Worm (Caenorhabditis elegans) whole organism, late embryonic: Measurements from ENCODE around the gene fut-1.

Source experiments
- C08G9.2 ChIP-seq: sonication (generic microtip); optimal IDR thresholded peaks from 2 replicates; lab custom pipeline; 2016; ENCODE audit warnings: mild to moderate bottlenecking, missing genetic modification characterization, moderate library complexity, missing compliant biosample characterization
- C38D4.7 ChIP-seq: fragments of 200-800 bp; sonication (Bioruptor generic); optimal IDR thresholded peaks from 2 replicates; lab custom pipeline; 2018; ENCODE audit warnings: mild to moderate bottlenecking, missing genetic modification characterization, moderate library complexity, missing compliant biosample characterization
- F13H6.1 ChIP-seq: sonication (generic microtip); optimal IDR thresholded peaks from 2 replicates; lab custom pipeline; 2016; ENCODE audit warnings: missing genetic modification characterization, missing compliant biosample characterization
- K09A11.1 ChIP-seq: sonication (generic microtip); optimal IDR thresholded peaks from 2 replicates; lab custom pipeline; 2017; ENCODE audit warnings: antibody characterized with exemption, mild to moderate bottlenecking, missing genetic modification characterization, missing compliant biosample characterization; ENCODE audit not compliant: insufficient read depth
- T23F11.4 ChIP-seq: fragments of 200-800 bp; sonication (Bioruptor generic); optimal IDR thresholded peaks from 2 replicates; lab custom pipeline; 2018; ENCODE audit warnings: mild to moderate bottlenecking, missing genetic modification characterization, missing compliant biosample characterization
- Y22D7AL.16 ChIP-seq: sonication (generic microtip); optimal IDR thresholded peaks from 2 replicates; lab custom pipeline; 2016; ENCODE audit warnings: missing genetic modification characterization, missing compliant biosample characterization
- ama-1 ChIP-seq: fragments of 150-350 bp; optimal IDR thresholded peaks from 2 replicates; lab custom pipeline; 2014
- ceh-14 ChIP-seq: sonication (generic microtip); optimal IDR thresholded peaks from 2 replicates; lab custom pipeline; 2016; ENCODE audit warnings: missing genotype, missing genetic modification characterization, missing compliant biosample characterization
- ceh-19 ChIP-seq: fragments of 200-800 bp; sonication (Bioruptor generic); optimal IDR thresholded peaks from 2 replicates; lab custom pipeline; 2018; ENCODE audit warnings: mild to moderate bottlenecking, missing genetic modification characterization, missing compliant biosample characterization
- ceh-2 ChIP-seq: sonication (generic microtip); optimal IDR thresholded peaks from 2 replicates; lab custom pipeline; 2016; ENCODE audit warnings: missing genotype, missing genetic modification characterization, missing compliant biosample characterization
- ceh-24 ChIP-seq: sonication (generic microtip); optimal IDR thresholded peaks from 2 replicates; lab custom pipeline; 2016; ENCODE audit warnings: mild to moderate bottlenecking, missing genetic modification characterization, missing compliant biosample characterization
- ceh-31 ChIP-seq: sonication (generic microtip); optimal IDR thresholded peaks from 2 replicates; lab custom pipeline; 2016; ENCODE audit warnings: missing genetic modification characterization, missing compliant biosample characterization
- ceh-34 ChIP-seq: sonication (generic microtip); optimal IDR thresholded peaks from 2 replicates; lab custom pipeline; 2016; ENCODE audit warnings: mild to moderate bottlenecking, missing genetic modification characterization, missing compliant biosample characterization
- che-1 ChIP-seq: sonication (generic microtip); optimal IDR thresholded peaks from 2 replicates; lab custom pipeline; 2016; ENCODE audit warnings: mild to moderate bottlenecking, missing genetic modification characterization, missing compliant biosample characterization
- dmd-4 ChIP-seq: sonication (generic microtip); optimal IDR thresholded peaks from 2 replicates; lab custom pipeline; 2016; ENCODE audit warnings: borderline replicate concordance, missing genetic modification characterization, missing compliant biosample characterization
- elt-2 ChIP-seq: sonication (generic microtip); optimal IDR thresholded peaks from 2 replicates; lab custom pipeline; 2016; ENCODE audit warnings: missing genetic modification reagents, missing genetic modification characterization, missing compliant biosample characterization
- elt-4 ChIP-seq: sonication (generic microtip); optimal IDR thresholded peaks from 2 replicates; lab custom pipeline; 2016; ENCODE audit warnings: missing genetic modification characterization, missing compliant biosample characterization
- eyg-1 ChIP-seq: sonication (generic microtip); optimal IDR thresholded peaks from 2 replicates; lab custom pipeline; 2016; ENCODE audit warnings: missing genotype, missing genetic modification characterization, missing compliant biosample characterization
- fax-1 ChIP-seq: sonication (generic microtip); optimal IDR thresholded peaks from 2 replicates; lab custom pipeline; 2016; ENCODE audit warnings: missing genotype, missing genetic modification characterization, missing compliant biosample characterization
- fkh-10 ChIP-seq: fragments of 150-350 bp; optimal IDR thresholded peaks from 2 replicates; lab custom pipeline; 2014; ENCODE audit warnings: missing biosample characterization, missing genetic modification reagents, missing genetic modification characterization
- fkh-6 ChIP-seq: sonication (generic microtip); optimal IDR thresholded peaks from 2 replicates; lab custom pipeline; 2016; ENCODE audit warnings: missing genetic modification characterization, missing compliant biosample characterization
- gmeb-2 ChIP-seq: sonication (generic microtip); optimal IDR thresholded peaks from 2 replicates; lab custom pipeline; 2016; ENCODE audit warnings: missing genetic modification characterization, inconsistent platforms, missing compliant biosample characterization
- hlh-8 ChIP-seq: sonication (generic microtip); optimal IDR thresholded peaks from 2 replicates; lab custom pipeline; 2016; ENCODE audit warnings: missing genotype, missing genetic modification characterization, missing compliant biosample characterization
- lim-6 ChIP-seq: sonication (generic microtip); optimal IDR thresholded peaks from 2 replicates; lab custom pipeline; 2016; ENCODE audit warnings: missing genetic modification characterization, missing compliant biosample characterization
- mec-3 ChIP-seq: sonication (generic microtip); optimal IDR thresholded peaks from 2 replicates; lab custom pipeline; 2016; ENCODE audit warnings: borderline replicate concordance, missing genetic modification characterization, missing compliant biosample characterization
- nfya-1 ChIP-seq: sonication (generic microtip); optimal IDR thresholded peaks from 2 replicates; lab custom pipeline; 2017; ENCODE audit warnings: missing genetic modification characterization, mild to moderate bottlenecking, missing compliant biosample characterization, antibody characterized with exemption, moderate library complexity
- nhr-11 ChIP-seq: fragments of 150-350 bp; optimal IDR thresholded peaks from 2 replicates; lab custom pipeline; 2014; ENCODE audit warnings: missing biosample characterization, missing genetic modification characterization
- nhr-232 ChIP-seq: sonication (generic microtip); optimal IDR thresholded peaks from 2 replicates; lab custom pipeline; 2016; ENCODE audit warnings: missing genetic modification characterization, missing compliant biosample characterization
- npax-4 ChIP-seq: sonication (generic microtip); optimal IDR thresholded peaks from 2 replicates; lab custom pipeline; 2016; ENCODE audit warnings: missing genetic modification characterization, missing compliant biosample characterization
- pax-1 ChIP-seq: fragments of 150-350 bp; optimal IDR thresholded peaks from 2 replicates; lab custom pipeline; 2014; ENCODE audit warnings: missing biosample characterization, missing genetic modification characterization
- pqm-1 ChIP-seq: sonication (generic microtip); optimal IDR thresholded peaks from 2 replicates; lab custom pipeline; 2016; ENCODE audit warnings: missing genetic modification characterization, missing compliant biosample characterization
- ref-2 ChIP-seq: sonication (generic microtip); optimal IDR thresholded peaks from 2 replicates; lab custom pipeline; 2016; ENCODE audit warnings: missing genetic modification characterization, missing compliant biosample characterization
- rnt-1 ChIP-seq: sonication (generic microtip); optimal IDR thresholded peaks from 2 replicates; lab custom pipeline; 2016; ENCODE audit warnings: missing genetic modification characterization, missing compliant biosample characterization
- sdc-2 ChIP-seq: sonication (generic microtip); optimal IDR thresholded peaks from 2 replicates; lab custom pipeline; 2016; ENCODE audit warnings: missing genotype, missing genetic modification characterization, missing compliant biosample characterization
- sox-4 ChIP-seq: sonication (generic microtip); optimal IDR thresholded peaks from 2 replicates; lab custom pipeline; 2017; ENCODE audit warnings: mild to moderate bottlenecking, missing genetic modification characterization, inconsistent platforms, missing compliant biosample characterization
- syd-9 ChIP-seq: sonication (generic microtip); optimal IDR thresholded peaks from 2 replicates; lab custom pipeline; 2016; ENCODE audit warnings: mild to moderate bottlenecking, missing genetic modification characterization, moderate library complexity, missing compliant biosample characterization
- tbx-2 ChIP-seq: sonication (generic microtip); optimal IDR thresholded peaks from 2 replicates; lab custom pipeline; 2016; ENCODE audit warnings: missing genetic modification characterization, missing compliant biosample characterization
- ttx-3 ChIP-seq: sonication (generic microtip); optimal IDR thresholded peaks from 2 replicates; lab custom pipeline; 2016; ENCODE audit warnings: missing genetic modification reagents, missing genetic modification characterization, missing compliant biosample characterization
- unc-3 ChIP-seq, 2 experiments: fragments of 200-800 bp in 1 of 2; sonication (Bioruptor generic) in 1 of 2; sonication (generic microtip) in 1 of 2; conservative IDR thresholded peaks in 1 of 2; optimal IDR thresholded peaks in 1 of 2; 2 replicates each; pipeline versions ENCODE4 v1.3.6 to Lab custom; 2016 to 2022; ENCODE audit warnings: missing compliant biosample characterization in 2 of 2, missing genetic modification characterization in 2 of 2, missing genetic modification reagents in 1 of 2
- unc-42 ChIP-seq: sonication (generic microtip); optimal IDR thresholded peaks from 2 replicates; lab custom pipeline; 2016; ENCODE audit warnings: missing genotype, missing genetic modification characterization, missing compliant biosample characterization
- unc-55 ChIP-seq: sonication (generic microtip); optimal IDR thresholded peaks from 2 replicates; lab custom pipeline; 2017; ENCODE audit warnings: missing biosample characterization, missing genetic modification reagents, missing genetic modification characterization
- unc-86 ChIP-seq: sonication (generic microtip); optimal IDR thresholded peaks from 2 replicates; lab custom pipeline; 2016; ENCODE audit warnings: missing genetic modification characterization, missing compliant biosample characterization
- zip-5 ChIP-seq: sonication (generic microtip); optimal IDR thresholded peaks from 2 replicates; lab custom pipeline; 2016; ENCODE audit warnings: missing genetic modification characterization, missing compliant biosample characterization
- ztf-16 ChIP-seq: sonication (generic microtip); optimal IDR thresholded peaks from 2 replicates; lab custom pipeline; 2017; ENCODE audit warnings: missing genetic modification characterization, missing compliant biosample characterization

fut-1 gene

DNA sequence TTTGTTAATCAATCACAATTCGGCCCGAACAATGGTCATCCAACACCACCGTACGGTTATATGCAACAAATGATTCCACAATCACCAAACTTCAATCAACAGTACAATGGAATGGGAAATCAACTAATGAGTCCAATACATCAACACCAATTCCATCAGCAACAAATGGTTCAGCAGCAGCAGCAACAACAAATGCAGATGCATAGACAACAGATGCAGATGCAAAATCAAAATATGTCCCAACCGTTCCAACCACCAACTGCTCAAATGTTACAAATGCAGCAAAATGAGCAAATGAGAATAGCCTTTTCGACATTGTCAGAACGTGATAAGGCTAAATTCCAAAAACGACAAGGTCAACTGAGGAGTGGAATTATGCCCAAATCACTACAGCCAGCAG lies 17.1 kb upstream of the fut-1 start:
- TF ChIP-seq ceh-19 (GFP tag; lab: Kevin White, UChicago) (no peak), ceh-31 (tag; lab: Kevin White, UChicago) (no peak), lim-6 (tag; lab: Kevin White, UChicago) (no peak), nhr-232 (tag; lab: Kevin White, UChicago) (no peak), K09A11.1 (tag; lab: Kevin White, UChicago) (no peak), fax-1 (tag; lab: Kevin White, UChicago) (no peak), unc-86 (tag; lab: Kevin White, UChicago) (no peak), nfya-1 (tag; lab: Kevin White, UChicago) (no peak), hlh-8 (tag; lab: Kevin White, UChicago) (no peak), pax-1 (tag; lab: Kevin White, UChicago) (no peak), F13H6.1 (tag; lab: Kevin White, UChicago) (no peak), tbx-2 (tag; lab: Kevin White, UChicago) (no peak), ceh-14 (no peak), nhr-11 (tag; lab: Kevin White, UChicago) (no peak)

DNA sequence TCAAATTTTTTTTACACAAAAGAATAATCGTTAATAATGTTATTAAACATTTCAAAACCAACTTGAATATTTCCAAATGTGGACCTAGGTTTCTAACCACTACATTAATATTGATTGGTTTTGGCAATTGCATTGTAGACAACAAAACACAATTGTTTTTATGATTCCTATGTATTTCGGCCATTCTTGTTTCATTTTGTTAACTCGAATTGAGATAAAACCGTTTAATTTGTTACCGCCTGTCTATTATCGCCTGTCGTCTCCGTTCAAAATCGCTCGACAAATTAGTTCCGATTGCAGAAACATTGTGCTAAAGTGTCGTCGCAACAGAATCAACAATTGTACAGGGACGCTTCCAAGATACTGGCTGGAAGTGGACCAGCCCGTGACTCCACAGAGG lies 11.3 kb upstream of the fut-1 start, which contains the start of gene let-19:
Gene let-19 (plus strand): TSS at position 301 of the 400 bp plus-strand sequence.
- TF ChIP-seq ceh-24, result no peak
- TF ChIP-seq C08G9.2 (tag; lab: Kevin White, UChicago), result no peak
- no peak for TF ChIP-seq ztf-16
- no peak for TF ChIP-seq dmd-4 (tag; lab: Kevin White, UChicago)
- TF ChIP-seq sox-4 (tag; lab: Kevin White, UChicago), result no peak

DNA sequence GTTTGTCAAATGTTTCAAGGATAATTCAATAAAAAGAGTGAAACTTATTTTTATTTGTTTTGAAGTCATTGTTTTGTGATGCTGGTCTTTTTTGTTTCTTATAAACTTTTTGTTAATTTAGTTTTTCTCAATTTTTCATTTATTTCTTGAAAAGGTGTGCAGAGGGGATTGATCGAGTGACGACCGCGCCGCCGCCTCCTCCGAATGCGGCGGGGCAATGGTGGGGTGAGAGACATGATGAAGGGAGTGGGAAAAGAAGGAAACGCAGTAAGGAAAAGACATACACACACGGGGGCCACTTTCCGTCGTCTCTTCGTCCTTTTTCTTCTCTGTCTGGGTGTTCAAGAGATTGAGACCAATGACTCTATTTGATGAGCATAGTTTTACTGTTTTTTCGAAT lies 10.0 kb upstream of the fut-1 start:
- peak; percentile 19 for TF ChIP-seq ceh-31 (tag; lab: Kevin White, UChicago)
- no peak for TF ChIP-seq K09A11.1 (tag; lab: Kevin White, UChicago)
- TF ChIP-seq npax-4 (tag; lab: Kevin White, UChicago), result no peak
- TF ChIP-seq ceh-19 (GFP tag; lab: Kevin White, UChicago), result no peak
- TF ChIP-seq sox-4 (tag; lab: Kevin White, UChicago), result no peak
- TF ChIP-seq pqm-1 (tag; lab: Kevin White, UChicago), result no peak
- TF ChIP-seq fkh-6 (tag; lab: Kevin White, UChicago), result no peak
- no peak for TF ChIP-seq gmeb-2 (tag; lab: Kevin White, UChicago)
- no peak for TF ChIP-seq ttx-3 (tag; lab: Kevin White, UChicago)
- TF ChIP-seq elt-2 (tag; lab: Kevin White, UChicago), result no peak
- TF ChIP-seq unc-42 (tag; lab: Kevin White, UChicago), result peak; percentile 21
- peak; percentile 1 for TF ChIP-seq unc-55 (GFP tag; lab: Kevin White, UChicago)
- no peak for TF ChIP-seq Y22D7AL.16
- TF ChIP-seq nfya-1 (tag; lab: Kevin White, UChicago), result peak; percentile 53
- TF ChIP-seq fkh-10 (GFP tag; lab: Kevin White, UChicago), result no peak
- TF ChIP-seq ref-2 (tag; lab: Kevin White, UChicago), result peak; percentile 18
- no peak for TF ChIP-seq ceh-34
- no peak for TF ChIP-seq dmd-4 (tag; lab: Kevin White, UChicago)
- no peak for TF ChIP-seq eyg-1 (tag; lab: Kevin White, UChicago)
- TF ChIP-seq C38D4.7 (GFP tag; lab: Kevin White, UChicago), result no peak
- no peak for TF ChIP-seq lim-6 (tag; lab: Kevin White, UChicago)
- no peak for TF ChIP-seq elt-4 (tag; lab: Kevin White, UChicago)
- TF ChIP-seq che-1 (tag; lab: Kevin White, UChicago), result no peak
- no peak for TF ChIP-seq sdc-2 (tag; lab: Kevin White, UChicago)
- no peak for TF ChIP-seq hlh-8 (tag; lab: Kevin White, UChicago)
- TF ChIP-seq C08G9.2 (tag; lab: Kevin White, UChicago), result no peak
- TF ChIP-seq syd-9, result no peak
- no peak for TF ChIP-seq mec-3
- TF ChIP-seq ceh-2 (tag; lab: Kevin White, UChicago), result no peak
- no peak for TF ChIP-seq rnt-1 (tag; lab: Kevin White, UChicago)
- no peak for TF ChIP-seq zip-5
- no peak for TF ChIP-seq unc-3 (GFP tag; conservative IDR thresholded peaks at IDR 0.05; lab: Robert Waterston, UW)
- no peak for TF ChIP-seq unc-3 (tag; optimal IDR thresholded peaks at IDR 0.05; lab: Kevin White, UChicago)
- TF ChIP-seq nhr-232 (tag; lab: Kevin White, UChicago), result no peak
- TF ChIP-seq nhr-11 (tag; lab: Kevin White, UChicago), result no peak
- no peak for TF ChIP-seq pax-1 (tag; lab: Kevin White, UChicago)
- TF ChIP-seq T23F11.4 (GFP tag; lab: Kevin White, UChicago), result no peak
- TF ChIP-seq ama-1 (lab: Kevin White, UChicago), result no peak
